Fruit fly (Drosophila melanogaster): ENCODE measurements around the gene Fur2.

dm6 chrX:16422466-16423124 is 49.7 kb downstream of the Fur2 start, which contains the start of gene hang:
- TF ChIP-seq CG12768 (GFP tag; optimal IDR thresholded peaks at IDR 0.05) (no peak), kay (GFP tag; ENCODE audit: borderline replicate concordance) (no peak), bab1 (GFP tag; optimal IDR thresholded peaks at IDR 0.05) (peak; percentile 20), CG14711 (tag; optimal IDR thresholded peaks at IDR 0.05) (peak; percentile 8), cnc (optimal IDR thresholded peaks at IDR 0.05) (no peak), Mnt (GFP tag; optimal IDR thresholded peaks at IDR 0.05) (peak; percentile 83)
